Worm (Caenorhabditis elegans) whole organism, L4 larva: Measurements from ENCODE around the gene K11C4.1.

Experiments used
- F26F4.8 ChIP-seq: fragments of 200-800 bp; sonication (Bioruptor generic); conservative IDR thresholded peaks from 2 replicates; pipeline ENCODE4 v1.3.6; 2022; ENCODE audit warnings: missing genetic modification characterization, missing compliant biosample characterization
- Y75B8A.6 ChIP-seq: fragments of 200-800 bp; sonication (Bioruptor generic); IDR thresholded peaks from 2 replicates; pipeline ENCODE4 v1.3.6; 2022; ENCODE audit warnings: missing genetic modification reagents, missing genetic modification characterization, missing compliant biosample characterization
- egl-27 ChIP-seq: sonication (generic microtip); optimal IDR thresholded peaks from 3 replicates; lab custom pipeline; 2017; ENCODE audit warnings: missing biosample characterization, missing genetic modification reagents, missing genetic modification characterization
- lsy-2 ChIP-seq, 2 experiments: fragments of 150-350 bp in 1 of 2; sonication (generic microtip) in 1 of 2; optimal IDR thresholded peaks; 2 replicates each; lab custom pipeline; 2014 to 2017; ENCODE audit warnings: missing biosample characterization in 2 of 2, missing genetic modification characterization in 2 of 2
- nhr-28 ChIP-seq: fragments of 150-350 bp; optimal IDR thresholded peaks from 2 replicates; lab custom pipeline; 2014; ENCODE audit warnings: missing biosample characterization, missing genetic modification characterization
- set-16 ChIP-seq: fragments of 200-800 bp; sonication (Bioruptor generic); IDR thresholded peaks from 2 replicates; pipeline ENCODE4 v1.3.6; 2022; ENCODE audit warnings: missing genetic modification reagents, missing genetic modification characterization, missing compliant biosample characterization
- vab-7 ChIP-seq: fragments of 200-800 bp; sonication (Bioruptor generic); IDR thresholded peaks from 2 replicates; pipeline ENCODE4 v1.3.6; 2022; ENCODE audit warnings: missing genetic modification reagents, missing genetic modification characterization, missing compliant biosample characterization

DNA sequence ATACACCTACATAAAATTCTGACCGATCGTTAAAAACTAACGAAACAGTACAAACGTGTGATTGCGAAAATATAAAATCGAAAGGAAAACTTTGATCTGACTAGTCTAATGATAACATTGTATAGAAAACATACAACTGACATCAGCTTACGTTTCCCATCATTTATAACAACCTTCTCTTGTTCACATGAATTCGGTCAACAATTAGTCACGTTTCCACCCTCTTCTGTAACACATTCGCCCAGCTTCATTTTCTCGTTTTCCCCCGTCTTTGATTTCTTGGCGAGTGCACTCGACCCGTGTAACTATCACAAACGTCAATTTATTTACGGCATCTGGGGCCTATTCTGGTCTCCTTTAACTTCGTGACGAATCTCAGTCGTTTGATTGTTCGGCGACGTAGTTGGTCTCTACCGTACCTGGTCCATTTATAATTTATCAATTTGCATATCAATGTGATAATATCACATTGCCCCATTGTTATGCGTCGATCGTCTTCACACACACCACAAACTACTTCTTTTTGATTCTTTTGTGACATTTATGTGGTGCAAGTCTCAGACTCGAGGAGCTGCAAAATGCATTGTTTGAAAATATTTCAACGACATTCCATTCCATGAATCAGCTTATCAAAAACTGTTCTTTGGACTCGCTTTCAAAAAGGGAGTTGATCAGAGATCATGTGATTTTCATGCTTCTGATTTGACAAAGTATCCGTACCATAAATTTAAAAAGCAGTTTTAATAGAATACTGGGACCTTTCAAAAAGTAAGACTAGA lies 4.2 kb downstream of the K11C4.1 start:
- TF ChIP-seq Y75B8A.6 (GFP tag; lab: Robert Waterston, UW) (no peak), set-16 (no peak), vab-7 (GFP tag; lab: Robert Waterston, UW) (no peak), lsy-2 (tag; optimal IDR thresholded peaks at IDR 0.05; lab: Kevin White, UChicago) (no peak), F26F4.8 (GFP tag; lab: Robert Waterston, UW) (no peak), egl-27 (tag; lab: Kevin White, UChicago) (no peak), nhr-28 (tag; lab: Kevin White, UChicago) (peak; percentile 29)
